Fruit fly (Drosophila melanogaster) whole organism, pupa: ENCODE measurements around the gene GCS1.

Experiments
- CG13204 ChIP-seq: fragments of 200-800 bp; sonication (Bioruptor generic); optimal IDR thresholded peaks from 2 replicates; lab custom pipeline; 2018; ENCODE audit warnings: missing biosample characterization, mild to moderate bottlenecking, missing genetic modification characterization, moderate library complexity
- CG17806 ChIP-seq: fragments of 200-800 bp; sonication (Bioruptor generic); optimal IDR thresholded peaks from 2 replicates; lab custom pipeline; 2018; ENCODE audit warnings: missing biosample characterization, mild to moderate bottlenecking, missing genetic modification characterization, moderate library complexity
- CG32121 ChIP-seq: fragments of 200-800 bp; sonication (Bioruptor generic); IDR thresholded peaks from 2 replicates; pipeline ENCODE4 v1.3.6; 2022; ENCODE audit warnings: missing biosample characterization, missing genetic modification characterization
- CG8159 ChIP-seq: fragments of 200-800 bp; sonication (Bioruptor generic); optimal IDR thresholded peaks from 3 replicates; lab custom pipeline; 2018; ENCODE audit warnings: missing biosample characterization, mild to moderate bottlenecking, missing genetic modification characterization, moderate library complexity
- CG8301 ChIP-seq: fragments of 200-800 bp; sonication (Bioruptor generic); optimal IDR thresholded peaks from 2 replicates; lab custom pipeline; 2018; ENCODE audit warnings: missing biosample characterization, mild to moderate bottlenecking, missing genetic modification characterization
- CG9948 ChIP-seq: fragments of 200-800 bp; sonication (Bioruptor generic); optimal IDR thresholded peaks from 2 replicates; lab custom pipeline; 2018; ENCODE audit warnings: missing biosample characterization, mild to moderate bottlenecking, missing genetic modification characterization, moderate library complexity
- D1 ChIP-seq: fragments of 200-800 bp; sonication (Bioruptor generic); optimal IDR thresholded peaks from 2 replicates; lab custom pipeline; 2018; ENCODE audit warnings: missing biosample characterization, mild to moderate bottlenecking, missing genetic modification characterization, moderate library complexity
- EcR ChIP-seq: fragments of 200-800 bp; sonication (Bioruptor generic); optimal IDR thresholded peaks from 3 replicates; lab custom pipeline; 2019; ENCODE audit warnings: missing biosample characterization, missing genetic modification characterization, mild to moderate bottlenecking, moderate library complexity, missing genetic modification reagents
- Ets98B ChIP-seq: fragments of 200-800 bp; sonication (Bioruptor generic); IDR thresholded peaks from 2 replicates; pipeline ENCODE4 v1.3.6; 2022; ENCODE audit warnings: missing biosample characterization, missing genetic modification characterization
- Pif1A ChIP-seq: fragments of 200-800 bp; sonication (Bioruptor generic); optimal IDR thresholded peaks from 3 replicates; lab custom pipeline; 2016; ENCODE audit warnings: missing biosample characterization, missing genetic modification characterization
- Pif1B ChIP-seq: fragments of 200-800 bp; sonication (Bioruptor generic); optimal IDR thresholded peaks from 3 replicates; lab custom pipeline; 2016; ENCODE audit warnings: missing biosample characterization, missing genetic modification characterization
- Snoo ChIP-seq: fragments of 200-800 bp; sonication (Bioruptor generic); optimal IDR thresholded peaks from 3 replicates; lab custom pipeline; 2017; ENCODE audit warnings: missing biosample characterization, mild to moderate bottlenecking, missing genetic modification characterization, inconsistent platforms
- fd96Ca ChIP-seq: fragments of 200-800 bp; sonication (Bioruptor generic); IDR thresholded peaks from 3 replicates; pipeline ENCODE4 v1.3.6; 2022; ENCODE audit warnings: missing biosample characterization, missing genetic modification characterization

- TF ChIP-seq D1 (tag; lab: Kevin White, UChicago) (no peak), EcR (no peak), Pif1B (GFP tag; lab: Kevin White, UChicago) (no peak), CG8301 (tag; lab: Kevin White, UChicago) (no peak), CG13204 (GFP tag; lab: Kevin White, UChicago) (no peak), CG9948 (no peak), Pif1A (GFP tag; lab: Kevin White, UChicago) (no peak), CG17806 (tag; lab: Kevin White, UChicago) (no peak), Snoo (tag; lab: Kevin White, UChicago) (no peak), Ets98B (GFP tag; lab: Robert Waterston, UW) (no peak), CG32121 (GFP tag; lab: Robert Waterston, UW) (no peak), CG8159 (tag; lab: Kevin White, UChicago) (no peak), fd96Ca (GFP tag; lab: Robert Waterston, UW) (no peak)
Measured at dm6 chrX:11349780-11350179, 2.0 kb upstream of the GCS1 start, which contains the start of gene NdufV3.
